Worm (Caenorhabditis elegans): ENCODE data around the gene D2096.5.

- TF ChIP-seq dao-5 (tag; optimal IDR thresholded peaks at IDR 0.05) (no peak), him-1 (tag; optimal IDR thresholded peaks at IDR 0.05) (no peak), W03F9.2 (tag; optimal IDR thresholded peaks at IDR 0.05) (no peak)
Measured at ce11 chrIV:8376923-8377322, 17.4 kb upstream of the D2096.5 start.
